Fruit fly (Drosophila melanogaster) whole organism, embryonic: Measurements from ENCODE around the gene CG31542.
A peak's percentile ranks its signal among the peaks of the same experiment; 100 is the strongest.

Experiments
- Bgb ChIP-seq: fragments of 200-800 bp; sonication (Bioruptor generic); IDR thresholded peaks from 2 replicates; pipeline ENCODE4 v1.3.6; 2022; ENCODE audit warnings: missing biosample characterization, missing genetic modification characterization; ENCODE audit not compliant: partially characterized antibody
- Blimp-1 ChIP-seq: fragments of 200-800 bp; sonication (Bioruptor generic); optimal IDR thresholded peaks from 3 replicates; lab custom pipeline; 2018; ENCODE audit warnings: missing biosample characterization, missing genetic modification characterization, mild to moderate bottlenecking, moderate library complexity, missing genetic modification reagents
- CG10147 ChIP-seq: fragments of 200-800 bp; sonication (Bioruptor generic); optimal IDR thresholded peaks from 2 replicates; lab custom pipeline; 2019; ENCODE audit warnings: missing biosample characterization, mild to moderate bottlenecking, missing genetic modification characterization, moderate library complexity
- CG10321 ChIP-seq: fragments of 200-800 bp; sonication (Bioruptor generic); IDR thresholded peaks from 2 replicates; pipeline ENCODE4 v1.3.6; 2022; ENCODE audit warnings: missing biosample characterization, missing genetic modification characterization
- CG12769 ChIP-seq: fragments of 200-800 bp; sonication (Bioruptor generic); optimal IDR thresholded peaks from 2 replicates; lab custom pipeline; 2019; ENCODE audit warnings: missing biosample characterization, mild to moderate bottlenecking, missing genetic modification characterization, moderate library complexity
- CG15073 ChIP-seq: fragments of 200-800 bp; sonication (Bioruptor generic); optimal IDR thresholded peaks from 2 replicates; lab custom pipeline; 2016; ENCODE audit warnings: missing biosample characterization, missing genetic modification characterization
- CG15601 ChIP-seq: fragments of 200-800 bp; sonication (Bioruptor generic); optimal IDR thresholded peaks from 3 replicates; lab custom pipeline; 2019; ENCODE audit warnings: missing biosample characterization, mild to moderate bottlenecking, missing genetic modification characterization, moderate library complexity
- CG1647 ChIP-seq: fragments of 200-800 bp; sonication (Bioruptor generic); optimal IDR thresholded peaks from 3 replicates; lab custom pipeline; 2016; ENCODE audit warnings: missing biosample characterization, missing genetic modification characterization
- CG16863 ChIP-seq: fragments of 200-800 bp; sonication (Bioruptor generic); optimal IDR thresholded peaks from 3 replicates; lab custom pipeline; 2016; ENCODE audit warnings: missing biosample characterization, missing genetic modification characterization
- CG17328 ChIP-seq: fragments of 200-800 bp; sonication (Bioruptor generic); IDR thresholded peaks from 2 replicates; pipeline ENCODE4 v1.3.6; 2022; ENCODE audit warnings: missing biosample characterization, missing genetic modification characterization
- CG17612 ChIP-seq: fragments of 200-800 bp; sonication (Bioruptor generic); IDR thresholded peaks from 2 replicates; pipeline ENCODE4 v1.3.6; 2022; ENCODE audit warnings: missing biosample characterization, missing genetic modification characterization
- CG2120 ChIP-seq: fragments of 200-800 bp; sonication (Bioruptor generic); optimal IDR thresholded peaks from 3 replicates; lab custom pipeline; 2016; ENCODE audit warnings: missing biosample characterization, missing genetic modification characterization
- CG4404 ChIP-seq: fragments of 200-800 bp; sonication (Bioruptor generic); IDR thresholded peaks from 2 replicates; pipeline ENCODE4 v1.3.6; 2022; ENCODE audit warnings: missing biosample characterization, missing genetic modification characterization
- CG4820 ChIP-seq: fragments of 200-800 bp; sonication (Bioruptor generic); optimal IDR thresholded peaks from 3 replicates; lab custom pipeline; 2016; ENCODE audit warnings: missing biosample characterization, missing genetic modification characterization
- CG5953 ChIP-seq: fragments of 200-800 bp; sonication (Bioruptor generic); IDR thresholded peaks from 2 replicates; pipeline ENCODE4 v1.3.6; 2022; ENCODE audit warnings: missing biosample characterization, missing genetic modification characterization
- CG6654 ChIP-seq: fragments of 200-800 bp; sonication (Bioruptor generic); optimal IDR thresholded peaks from 2 replicates; lab custom pipeline; 2017; ENCODE audit warnings: missing biosample characterization, mild to moderate bottlenecking, missing genetic modification characterization
- CG7745 ChIP-seq: fragments of 200-800 bp; sonication (Bioruptor generic); optimal IDR thresholded peaks from 2 replicates; lab custom pipeline; 2018; ENCODE audit warnings: missing biosample characterization, mild to moderate bottlenecking, missing genetic modification characterization, moderate library complexity
- Camta ChIP-seq: fragments of 200-800 bp; sonication (Bioruptor generic); optimal IDR thresholded peaks from 2 replicates; lab custom pipeline; 2016; ENCODE audit warnings: missing biosample characterization, missing genetic modification characterization
- Dll ChIP-seq: fragments of 200-800 bp; sonication (Bioruptor generic); IDR thresholded peaks from 4 replicates; pipeline ENCODE4 v1.3.6; 2022; ENCODE audit warnings: missing biosample characterization, missing genetic modification characterization; ENCODE audit not compliant: partially characterized antibody
- Doc2 ChIP-seq: fragments of 200-800 bp; sonication (Bioruptor generic); IDR thresholded peaks from 2 replicates; pipeline ENCODE4 v1.3.6; 2022; ENCODE audit warnings: missing biosample characterization, missing genetic modification characterization
- Ets65A ChIP-seq: fragments of 200-800 bp; sonication (Bioruptor generic); peaks from one replicate; lab custom pipeline; 2016; ENCODE audit warnings: missing biosample characterization, missing genetic modification characterization
- Ets97D ChIP-seq: fragments of 200-800 bp; sonication (Bioruptor generic); optimal IDR thresholded peaks from 3 replicates; lab custom pipeline; 2016; ENCODE audit warnings: missing biosample characterization, missing genetic modification characterization
- Fer2 ChIP-seq: fragments of 200-800 bp; sonication (Bioruptor generic); optimal IDR thresholded peaks from 2 replicates; lab custom pipeline; 2018; ENCODE audit warnings: missing biosample characterization, mild to moderate bottlenecking, missing genetic modification characterization, moderate library complexity
- H15 ChIP-seq: fragments of 200-800 bp; sonication (Bioruptor generic); IDR thresholded peaks from 3 replicates; pipeline ENCODE4 v1.3.6; 2022; ENCODE audit warnings: missing biosample characterization, missing genetic modification characterization
- HLH4C ChIP-seq: fragments of 200-800 bp; sonication (Bioruptor generic); IDR thresholded peaks from 3 replicates; pipeline ENCODE4 v1.3.6; 2022; ENCODE audit warnings: missing biosample characterization, missing genetic modification characterization; ENCODE audit not compliant: partially characterized antibody
- HLHmδ ChIP-seq: fragments of 200-800 bp; sonication (Bioruptor generic); optimal IDR thresholded peaks from 2 replicates; lab custom pipeline; 2018; ENCODE audit warnings: missing biosample characterization, mild to moderate bottlenecking, missing genetic modification characterization, moderate library complexity
- HmgD ChIP-seq: fragments of 200-800 bp; sonication (Bioruptor generic); optimal IDR thresholded peaks from 3 replicates; lab custom pipeline; 2016; ENCODE audit warnings: missing biosample characterization, missing genetic modification characterization
- Hr78 ChIP-seq, 2 experiments: fragments of 200-800 bp in 1 of 2; fragments of >200 bp in 1 of 2; sonication (Bioruptor generic) in 1 of 2; optimal IDR thresholded peaks; 2 replicates each; lab custom pipeline; 2017 to 2019; ENCODE audit warnings: missing biosample characterization in 2 of 2, missing genetic modification characterization in 2 of 2, mild to moderate bottlenecking in 1 of 2, moderate library complexity in 1 of 2
- NC2α ChIP-seq: fragments of 200-800 bp; sonication (Bioruptor generic); optimal IDR thresholded peaks from 2 replicates; lab custom pipeline; 2016; ENCODE audit warnings: missing biosample characterization, missing genetic modification characterization
- Oli ChIP-seq: fragments of 200-800 bp; sonication (Bioruptor generic); optimal IDR thresholded peaks from 2 replicates; lab custom pipeline; 2018; ENCODE audit warnings: missing biosample characterization, mild to moderate bottlenecking, missing genetic modification characterization, moderate library complexity
- Sry-δ ChIP-seq: fragments of 200-800 bp; sonication (Bioruptor generic); optimal IDR thresholded peaks from 2 replicates; lab custom pipeline; 2016; ENCODE audit warnings: missing biosample characterization, missing genetic modification characterization
- Ssrp ChIP-seq: fragments of 200-800 bp; sonication (Bioruptor generic); optimal IDR thresholded peaks from 2 replicates; lab custom pipeline; 2018; ENCODE audit warnings: missing biosample characterization, mild to moderate bottlenecking, missing genetic modification characterization, moderate library complexity
- YL-1 ChIP-seq: fragments of 200-800 bp; sonication (Bioruptor generic); optimal IDR thresholded peaks from 3 replicates; lab custom pipeline; 2017; ENCODE audit warnings: missing biosample characterization, mild to moderate bottlenecking, missing genetic modification characterization
- ab ChIP-seq: fragments of 200-800 bp; sonication (Bioruptor generic); optimal IDR thresholded peaks from 2 replicates; lab custom pipeline; 2016; ENCODE audit warnings: missing biosample characterization, missing genetic modification characterization
- amos ChIP-seq: fragments of 200-800 bp; sonication (Bioruptor generic); IDR thresholded peaks from 2 replicates; pipeline ENCODE4 v1.3.6; 2022; ENCODE audit warnings: missing biosample characterization, missing genetic modification characterization; ENCODE audit not compliant: partially characterized antibody
- ap ChIP-seq: fragments of 200-800 bp; sonication (Bioruptor generic); IDR thresholded peaks from 2 replicates; pipeline ENCODE4 v1.3.6; 2022; ENCODE audit warnings: missing biosample characterization, missing genetic modification characterization
- bowl ChIP-seq: fragments of 200-800 bp; sonication (Bioruptor generic); IDR thresholded peaks from 2 replicates; pipeline ENCODE4 v1.3.6; 2022; ENCODE audit warnings: missing biosample characterization, missing genetic modification characterization
- chif ChIP-seq, 2 experiments: fragments of 200-800 bp; sonication (Bioruptor generic); optimal IDR thresholded peaks; 3 replicates each; lab custom pipeline; 2016; ENCODE audit warnings: missing biosample characterization in 2 of 2, missing genetic modification characterization in 2 of 2
- chinmo ChIP-seq: fragments of 200-800 bp; sonication (Bioruptor generic); IDR thresholded peaks from 4 replicates; pipeline ENCODE4 v1.3.6; 2022; ENCODE audit warnings: missing biosample characterization, missing genetic modification characterization; ENCODE audit not compliant: partially characterized antibody
- chm ChIP-seq: fragments of 200-800 bp; sonication (Bioruptor generic); IDR thresholded peaks from 2 replicates; pipeline ENCODE4 v1.3.6; 2022; ENCODE audit warnings: missing biosample characterization, missing genetic modification characterization
- corto ChIP-seq: fragments of 200-800 bp; sonication (Bioruptor generic); optimal IDR thresholded peaks from 2 replicates; lab custom pipeline; 2016; ENCODE audit warnings: missing biosample characterization, mild to moderate bottlenecking, missing genetic modification characterization, moderate library complexity
- dmrt11E ChIP-seq: fragments of 200-800 bp; sonication (Bioruptor generic); optimal IDR thresholded peaks from 3 replicates; lab custom pipeline; 2018; ENCODE audit warnings: missing biosample characterization, mild to moderate bottlenecking, missing genetic modification characterization, moderate library complexity
- kay ChIP-seq: fragments of 200-800 bp; sonication (Bioruptor generic); optimal IDR thresholded peaks from 2 replicates; lab custom pipeline; 2016; ENCODE audit warnings: missing biosample characterization, missing genetic modification characterization
- lab ChIP-seq: fragments of 200-800 bp; sonication (Bioruptor generic); optimal IDR thresholded peaks from 3 replicates; lab custom pipeline; 2017; ENCODE audit warnings: missing biosample characterization, missing genetic modification characterization, mild to moderate bottlenecking, moderate library complexity, missing genetic modification reagents
- p53 ChIP-seq: fragments of 200-800 bp; sonication (Bioruptor generic); optimal IDR thresholded peaks from 2 replicates; lab custom pipeline; 2016; ENCODE audit warnings: missing biosample characterization, missing genetic modification characterization
- salm ChIP-seq: fragments of 200-800 bp; sonication (Bioruptor generic); optimal IDR thresholded peaks from 2 replicates; lab custom pipeline; 2018; ENCODE audit warnings: missing biosample characterization, mild to moderate bottlenecking, missing genetic modification characterization
- scrt ChIP-seq: fragments of 200-800 bp; sonication (Bioruptor generic); optimal IDR thresholded peaks from 2 replicates; lab custom pipeline; 2018; ENCODE audit warnings: missing biosample characterization, mild to moderate bottlenecking, missing genetic modification characterization, moderate library complexity
- sens-2 ChIP-seq: fragments of 200-800 bp; sonication (Bioruptor generic); IDR thresholded peaks from 2 replicates; pipeline ENCODE4 v1.3.6; 2022; ENCODE audit warnings: missing biosample characterization, missing genetic modification characterization
- seq ChIP-seq: fragments of 200-800 bp; sonication (Bioruptor generic); IDR thresholded peaks from 2 replicates; pipeline ENCODE4 v1.3.6; 2022; ENCODE audit warnings: missing biosample characterization, missing genetic modification characterization
- ssp ChIP-seq: fragments of 200-800 bp; sonication (Bioruptor generic); IDR thresholded peaks from 2 replicates; pipeline ENCODE4 v1.3.6; 2022; ENCODE audit warnings: missing biosample characterization, missing genetic modification characterization
- ttk ChIP-seq: fragments of 200-800 bp; sonication (Bioruptor generic); IDR thresholded peaks from 2 replicates; pipeline ENCODE4 v2.1.2; 2022; ENCODE audit warnings: missing biosample characterization, missing genetic modification characterization
- yki ChIP-seq: fragments of >200 bp; optimal IDR thresholded peaks from 3 replicates; lab custom pipeline; 2018

CG31542 gene

dm6 chr3R:5412987-5413386 is 43.6 kb downstream of the CG31542 start (continued):
- TF ChIP-seq kay (GFP tag; lab: Kevin White, UChicago) (no peak), CG10321 (no peak), Ets65A (GFP tag; lab: Kevin White, UChicago) (no peak), CG15073 (no peak), Bgb (GFP tag; lab: Robert Waterston, UW) (no peak), CG7745 (tag; lab: Kevin White, UChicago) (no peak), ab (GFP tag; lab: Kevin White, UChicago) (no peak), YL-1 (no peak), Ssrp (tag; lab: Kevin White, UChicago) (no peak), CG17328 (GFP tag; lab: Robert Waterston, UW) (peak; percentile 21; the same call in 1 of the 2 replicates), scrt (GFP tag; lab: Kevin White, UChicago) (peak; percentile 4), Sry-δ (GFP tag; lab: Kevin White, UChicago) (no peak), ttk (no peak), salm (tag; lab: Kevin White, UChicago) (no peak), CG2120 (GFP tag; lab: Kevin White, UChicago) (peak; percentile 69), chif (GFP tag; optimal IDR thresholded peaks at IDR 0.05; lab: Kevin White, UChicago) (no peak), Fer2 (peak; percentile 15), Oli (tag; lab: Kevin White, UChicago) (peak; percentile 46), lab (GFP tag; lab: Kevin White, UChicago) (peak; percentile 59), corto (no peak), seq (GFP tag; lab: Robert Waterston, UW) (no peak), HmgD (GFP tag; lab: Kevin White, UChicago) (no peak), amos (no peak), ap (GFP tag; lab: Robert Waterston, UW) (no peak), p53 (GFP tag; lab: Kevin White, UChicago) (no peak), CG12769 (tag; lab: Kevin White, UChicago) (no peak), CG17612 (GFP tag; lab: Robert Waterston, UW) (no peak), CG1647 (no peak), NC2α (GFP tag; lab: Kevin White, UChicago) (no peak), chinmo (no peak), sens-2 (GFP tag; lab: Robert Waterston, UW) (no peak), Hr78 (GFP tag; optimal IDR thresholded peaks at IDR 0.05; lab: Kevin White, UChicago) (no peak), Blimp-1 (peak; percentile 30), CG16863 (GFP tag; lab: Kevin White, UChicago) (no peak), CG4404 (no peak), CG4820 (GFP tag; lab: Kevin White, UChicago) (no peak), HLH4C (GFP tag; lab: Robert Waterston, UW) (no peak), Camta (GFP tag; lab: Kevin White, UChicago) (no peak), H15 (GFP tag; lab: Robert Waterston, UW) (no peak), ssp (GFP tag; lab: Robert Waterston, UW) (no peak), CG6654 (GFP tag; lab: Kevin White, UChicago) (no peak), Doc2 (no peak), Ets97D (no peak), Dll (GFP tag; lab: Robert Waterston, UW) (no peak), HLHmδ (GFP tag; lab: Kevin White, UChicago) (no peak), CG10147 (GFP tag; lab: Kevin White, UChicago) (peak; percentile 37), dmrt11E (no peak), CG15601 (tag; lab: Kevin White, UChicago) (no peak), bowl (GFP tag; lab: Robert Waterston, UW) (no peak), CG5953 (GFP tag; lab: Robert Waterston, UW) (no peak), chm (GFP tag; lab: Robert Waterston, UW) (no peak), yki (lab: Kevin White, UChicago) (no peak)
